Fruit fly (Drosophila melanogaster): ENCODE data around the gene CG13994.

CG13994 gene

dm6 chr2L:6077632-6078031 lies 14.8 kb downstream of the CG13994 start:
- no peak for TF ChIP-seq noc (tag; optimal IDR thresholded peaks at IDR 0.05)

DNA sequence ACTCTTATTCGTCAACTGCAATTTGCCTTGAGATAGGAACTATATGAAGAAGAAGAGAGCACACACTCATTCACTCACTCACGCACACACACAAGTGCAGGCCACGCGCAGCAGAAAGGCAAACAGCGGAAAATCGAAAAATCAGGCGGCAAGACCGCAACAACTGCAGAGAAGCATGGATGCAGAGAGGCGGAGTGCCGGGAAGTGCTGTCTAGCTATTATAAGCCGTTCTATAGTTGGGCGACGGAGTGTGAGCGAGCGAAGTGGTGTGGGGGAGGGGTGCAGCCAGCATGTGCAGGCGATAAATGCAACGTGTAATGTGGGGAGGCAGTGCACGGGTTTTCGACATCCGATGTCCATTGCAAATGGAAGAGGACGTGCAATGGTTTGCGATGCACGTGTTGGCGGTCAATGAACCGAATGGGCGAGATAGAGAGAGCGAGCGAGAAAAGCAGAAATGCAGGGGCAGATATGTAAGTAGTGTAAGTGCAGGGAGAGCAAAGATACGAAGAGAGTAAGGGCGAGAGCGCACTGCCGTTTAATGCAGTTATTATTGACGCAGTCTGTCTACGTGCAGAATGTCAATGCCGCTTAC lies 16.1 kb downstream of the CG13994 start:
- no peak for TF ChIP-seq noc (tag; optimal IDR thresholded peaks at IDR 0.05)

dm6 chr2L:6080329-6080728 lies 17.5 kb downstream of the CG13994 start:
- TF ChIP-seq noc (tag; optimal IDR thresholded peaks at IDR 0.05) = no peak

DNA sequence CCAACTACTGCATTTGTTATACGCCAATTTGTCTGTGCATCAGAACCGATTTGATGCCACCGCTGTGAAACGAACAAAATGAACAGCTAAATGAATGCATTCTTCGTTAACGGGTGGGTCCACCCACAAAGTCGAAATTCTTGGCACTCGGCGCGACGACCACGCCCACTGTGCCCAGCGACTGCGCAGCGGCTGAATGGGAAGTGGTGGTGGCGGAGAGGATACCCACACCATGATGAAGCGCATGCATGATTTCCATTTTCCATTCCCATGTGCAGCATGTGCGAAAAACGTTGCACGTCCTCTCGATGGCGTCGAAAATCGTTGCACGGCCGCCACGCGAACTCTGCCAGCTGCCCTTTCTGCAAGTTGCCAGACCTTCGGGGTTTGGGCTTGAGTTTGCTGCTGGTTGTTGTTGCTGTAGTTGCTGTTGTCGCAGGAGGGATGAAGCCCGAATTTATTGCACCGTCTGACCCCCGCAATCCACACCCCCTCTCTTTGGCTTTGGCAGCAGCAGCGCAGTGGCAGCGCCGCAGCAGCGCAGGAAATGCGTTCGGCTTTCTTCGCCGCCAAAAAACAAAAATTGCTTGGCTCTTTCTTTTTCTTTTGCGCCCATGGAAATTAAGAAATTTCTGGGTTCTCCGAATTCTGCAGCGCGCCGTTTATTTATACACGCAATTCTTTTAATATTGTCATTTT lies 18.5 kb downstream of the CG13994 start:
- TF ChIP-seq noc (tag; optimal IDR thresholded peaks at IDR 0.05) = no peak

- TF ChIP-seq noc (tag; optimal IDR thresholded peaks at IDR 0.05) = no peak
Observed at dm6 chr2L:6082157-6082645, 19.4 kb downstream of the CG13994 start, which contains the start of gene Kr-h1. Gene Kr-h1 (plus strand): TSS chr2L:6082603.

DNA sequence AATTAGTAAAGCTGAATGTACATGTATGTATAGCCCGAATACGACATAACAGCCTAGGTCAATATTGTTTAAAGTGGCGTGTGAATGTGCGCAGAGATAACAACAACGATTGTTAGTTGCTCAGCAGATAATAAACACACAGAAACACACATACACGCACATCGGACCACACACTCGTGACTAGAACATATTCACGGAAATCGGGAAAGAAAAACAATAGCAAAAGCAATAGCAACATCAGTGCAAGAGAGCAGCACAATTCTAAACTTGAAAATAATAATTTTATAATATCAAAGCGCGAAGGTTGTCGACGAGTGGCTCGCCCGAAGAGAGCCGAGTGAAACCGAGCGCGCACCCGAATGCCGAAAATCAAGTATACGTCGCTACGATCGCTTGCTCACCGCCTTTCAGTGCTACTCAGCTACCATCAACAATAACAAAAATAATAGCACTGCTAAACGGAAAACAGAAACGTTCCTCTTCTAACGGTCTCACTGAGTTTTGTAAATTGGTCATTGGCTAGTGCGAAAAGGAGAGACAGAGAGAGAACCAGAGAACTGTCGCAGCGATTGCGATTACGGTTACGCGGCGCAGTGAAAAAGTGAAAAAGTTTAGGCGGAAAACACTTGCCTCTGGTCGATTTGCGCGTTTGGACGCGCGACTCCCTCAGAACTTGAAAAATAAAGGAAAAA lies 20.3 kb downstream of the CG13994 start:
- TF ChIP-seq noc (tag; optimal IDR thresholded peaks at IDR 0.05) = peak; percentile 54

DNA sequence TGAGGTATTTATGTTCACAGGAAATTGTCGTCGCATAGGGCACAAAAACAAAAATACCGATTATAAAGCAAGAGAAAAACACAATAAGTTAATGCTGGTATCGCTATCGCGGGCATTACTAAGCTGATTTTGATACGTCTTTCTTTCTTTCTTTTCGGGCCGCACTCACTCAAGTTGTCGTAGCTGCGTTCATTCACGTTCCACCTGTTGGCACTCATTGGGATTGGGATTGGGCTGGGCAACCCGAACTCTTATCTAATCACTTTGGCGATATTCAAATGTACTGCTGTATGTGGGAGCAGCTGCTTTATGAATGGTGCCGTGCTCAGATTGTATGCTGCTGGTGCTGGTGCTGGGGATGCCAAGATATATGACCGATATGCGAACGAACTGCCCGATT lies 21.9 kb downstream of the CG13994 start:
- no peak for TF ChIP-seq noc (tag; optimal IDR thresholded peaks at IDR 0.05)

DNA sequence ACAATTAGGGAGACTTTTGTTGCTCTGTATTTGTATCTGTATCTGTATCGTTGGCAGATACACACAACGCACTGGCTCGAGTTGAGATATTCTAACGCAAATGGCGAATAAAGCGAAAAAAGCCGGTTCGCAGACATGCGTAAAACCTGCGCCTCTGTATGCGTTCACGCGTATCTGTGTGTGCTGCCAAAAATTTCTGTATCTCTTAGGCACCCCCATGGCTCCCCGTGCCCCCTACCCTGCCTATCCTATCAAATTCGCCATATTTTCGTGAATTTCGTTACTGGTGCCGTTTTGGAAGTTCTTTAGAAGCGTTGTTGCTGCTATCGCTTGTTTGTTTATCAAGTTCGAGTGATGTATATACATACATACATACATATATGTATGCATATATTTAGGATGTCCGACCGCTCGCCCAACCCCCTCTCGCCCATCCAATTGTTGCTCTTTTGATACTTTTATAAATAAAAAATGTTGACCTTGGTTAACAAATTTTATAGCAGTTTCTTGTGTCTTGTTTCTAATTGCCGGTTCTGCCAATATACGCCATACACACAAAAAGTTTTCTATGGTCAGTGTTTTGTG lies 23.0 kb downstream of the CG13994 start:
- TF ChIP-seq noc (tag; optimal IDR thresholded peaks at IDR 0.05) = peak; percentile 58

- no peak for TF ChIP-seq noc (tag; optimal IDR thresholded peaks at IDR 0.05)
Observed at dm6 chr2L:6086771-6087170, 24.0 kb downstream of the CG13994 start.

- no peak for TF ChIP-seq noc (tag; optimal IDR thresholded peaks at IDR 0.05)
Observed at dm6 chr2L:6087685-6088084, 24.9 kb downstream of the CG13994 start.

- peak; percentile 65 for TF ChIP-seq noc (tag; optimal IDR thresholded peaks at IDR 0.05)
Observed at dm6 chr2L:6088371-6089365, 25.9 kb downstream of the CG13994 start.

DNA sequence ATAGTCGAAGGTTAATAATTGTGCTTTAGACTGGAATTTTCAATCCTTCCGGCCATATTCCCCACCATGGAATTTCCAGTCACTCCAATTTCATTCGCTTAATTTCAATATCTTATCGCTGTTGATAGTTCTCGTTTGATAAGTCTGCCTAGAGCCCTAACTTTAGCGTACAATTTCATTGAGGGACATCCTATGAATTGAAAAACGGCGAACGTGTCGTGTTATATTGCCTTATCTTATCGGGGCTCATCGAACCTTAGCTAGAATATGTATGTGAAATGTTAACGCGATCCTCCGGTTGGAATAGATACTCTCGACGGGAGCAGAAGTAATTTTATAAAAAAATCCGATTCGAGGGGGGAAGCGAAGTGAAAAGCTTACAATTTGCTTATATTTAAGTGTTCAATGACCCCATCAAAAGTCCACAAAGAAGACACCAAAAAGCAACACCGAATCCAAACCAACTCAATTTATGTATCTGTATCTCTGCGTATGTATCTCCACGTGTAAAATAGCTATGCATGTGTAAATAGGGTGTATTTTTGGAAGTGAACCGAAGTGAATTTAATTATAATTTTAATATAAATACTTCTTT lies 26.9 kb downstream of the CG13994 start:
- no peak for TF ChIP-seq noc (tag; optimal IDR thresholded peaks at IDR 0.05)

dm6 chr2L:6090365-6090764 lies 27.6 kb downstream of the CG13994 start:
- peak; percentile 22 for TF ChIP-seq noc (tag; optimal IDR thresholded peaks at IDR 0.05)

dm6 chr2L:6090786-6091716 lies 28.3 kb downstream of the CG13994 start, which contains the start of gene CG45075:
Gene CG45075 (plus strand): TSS chr2L:6091412.
- no peak for TF ChIP-seq noc (tag; optimal IDR thresholded peaks at IDR 0.05)
